Worm (Caenorhabditis elegans) whole organism, L2 larva: ENCODE data around the gene M163.22.

Experiments used
- C34F6.9 ChIP-seq: fragments of 150-350 bp; optimal IDR thresholded peaks from 2 replicates; lab custom pipeline; 2014; ENCODE audit warnings: missing biosample characterization, missing genetic modification characterization
- F13H6.1 ChIP-seq: sonication (generic microtip); optimal IDR thresholded peaks from 2 replicates; lab custom pipeline; 2016; ENCODE audit warnings: missing genetic modification characterization, missing compliant biosample characterization
- Y55F3AM.14 ChIP-seq: fragments of 200-800 bp; sonication (Bioruptor generic); optimal IDR thresholded peaks from 2 replicates; lab custom pipeline; 2018; ENCODE audit warnings: mild to moderate bottlenecking, missing genetic modification characterization, missing compliant biosample characterization
- aly-2 ChIP-seq: fragments of 150-350 bp; optimal IDR thresholded peaks from 2 replicates; lab custom pipeline; 2014; ENCODE audit warnings: missing biosample characterization, missing genetic modification characterization
- ama-1 ChIP-seq: fragments of 150-350 bp; optimal IDR thresholded peaks from 2 replicates; lab custom pipeline; 2018; ENCODE audit warnings: inconsistent platforms
- blmp-1 ChIP-seq: sonication (generic microtip); optimal IDR thresholded peaks from 2 replicates; lab custom pipeline; 2017; ENCODE audit warnings: missing genetic modification characterization, mild to moderate bottlenecking, missing compliant biosample characterization, antibody characterized with exemption, moderate library complexity; ENCODE audit not compliant: insufficient read depth
- ceh-16 ChIP-seq: fragments of 150-350 bp; optimal IDR thresholded peaks from 2 replicates; lab custom pipeline; 2014; ENCODE audit warnings: missing biosample characterization, missing genetic modification characterization
- crh-2 ChIP-seq: sonication (generic microtip); optimal IDR thresholded peaks from 2 replicates; lab custom pipeline; 2017; ENCODE audit warnings: missing biosample characterization, missing genetic modification characterization
- egl-27 ChIP-seq: sonication (generic microtip); optimal IDR thresholded peaks from 3 replicates; lab custom pipeline; 2017; ENCODE audit warnings: missing biosample characterization, missing genetic modification reagents, missing genetic modification characterization
- elt-1 ChIP-seq: fragments of 150-350 bp; optimal IDR thresholded peaks from 2 replicates; lab custom pipeline; 2014; ENCODE audit warnings: missing biosample characterization, missing genetic modification characterization
- fos-1 ChIP-seq: fragments of 150-350 bp; optimal IDR thresholded peaks from 2 replicates; lab custom pipeline; 2014; ENCODE audit warnings: missing biosample characterization, missing genetic modification characterization
- gmeb-1 ChIP-seq: fragments of 150-350 bp; optimal IDR thresholded peaks from 2 replicates; lab custom pipeline; 2014; ENCODE audit warnings: missing biosample characterization, missing genetic modification characterization
- lin-39 ChIP-seq: fragments of 150-350 bp; optimal IDR thresholded peaks from 2 replicates; lab custom pipeline; 2014; ENCODE audit warnings: missing biosample characterization, missing genetic modification reagents, missing genetic modification characterization
- lsy-2 ChIP-seq, 2 experiments: fragments of 150-350 bp in 1 of 2; sonication (generic microtip) in 1 of 2; optimal IDR thresholded peaks; 2 replicates each; lab custom pipeline; 2014 to 2017; ENCODE audit warnings: missing biosample characterization in 2 of 2, missing genetic modification characterization in 2 of 2
- mab-5 ChIP-seq: fragments of 150-350 bp; optimal IDR thresholded peaks from 2 replicates; lab custom pipeline; 2014; ENCODE audit warnings: missing biosample characterization, missing genetic modification characterization
- mdl-1 ChIP-seq, 2 experiments: fragments of 150-350 bp in 1 of 2; sonication (generic microtip) in 1 of 2; optimal IDR thresholded peaks; 2 replicates each; lab custom pipeline; 2017; ENCODE audit warnings: missing biosample characterization in 2 of 2, missing genetic modification characterization in 2 of 2
- nhr-12 ChIP-seq: fragments of 150-350 bp; optimal IDR thresholded peaks from 2 replicates; lab custom pipeline; 2014; ENCODE audit warnings: missing biosample characterization, missing genetic modification characterization
- nhr-129 ChIP-seq: fragments of 150-350 bp; optimal IDR thresholded peaks from 2 replicates; lab custom pipeline; 2014; ENCODE audit warnings: missing biosample characterization, missing genetic modification characterization
- nhr-21 ChIP-seq: fragments of 150-350 bp; optimal IDR thresholded peaks from 2 replicates; lab custom pipeline; 2014; ENCODE audit warnings: missing biosample characterization, missing genetic modification characterization
- nhr-25 ChIP-seq: fragments of 150-350 bp; sonication (generic microtip); optimal IDR thresholded peaks from 3 replicates; lab custom pipeline; 2014; ENCODE audit warnings: missing biosample characterization, missing genetic modification characterization
- peb-1 ChIP-seq: fragments of 150-350 bp; optimal IDR thresholded peaks from 2 replicates; lab custom pipeline; 2014; ENCODE audit warnings: missing biosample characterization, missing genetic modification characterization
- sem-4 ChIP-seq: fragments of 150-350 bp; optimal IDR thresholded peaks from 2 replicates; lab custom pipeline; 2014; ENCODE audit warnings: missing biosample characterization, missing genetic modification reagents, missing genetic modification characterization
- sma-3 ChIP-seq: sonication (generic microtip); optimal IDR thresholded peaks from 2 replicates; lab custom pipeline; 2016; ENCODE audit warnings: missing genetic modification reagents, missing genetic modification characterization, missing compliant biosample characterization
- sma-9 ChIP-seq, 2 experiments: fragments of 150-350 bp in 1 of 2; sonication (generic microtip) in 1 of 2; optimal IDR thresholded peaks; 2 replicates each; lab custom pipeline; 2014 to 2016; ENCODE audit warnings: missing genetic modification characterization in 2 of 2, mild to moderate bottlenecking in 1 of 2, missing biosample characterization in 1 of 2, missing compliant biosample characterization in 1 of 2, missing genetic modification reagents in 1 of 2, moderate library complexity in 1 of 2
- snpc-4 ChIP-seq: fragments of 150-350 bp; optimal IDR thresholded peaks from 2 replicates; lab custom pipeline; 2014; ENCODE audit warnings: missing biosample characterization, missing genetic modification characterization
- unc-55 ChIP-seq: fragments of 150-350 bp; sonication (generic microtip); optimal IDR thresholded peaks from 3 replicates; lab custom pipeline; 2014; ENCODE audit warnings: missing biosample characterization, missing genetic modification reagents, missing genetic modification characterization
- unc-62 ChIP-seq: fragments of 150-350 bp; optimal IDR thresholded peaks from 2 replicates; lab custom pipeline; 2014; ENCODE audit warnings: missing biosample characterization, missing genetic modification reagents, missing genetic modification characterization
- ztf-11 ChIP-seq: sonication (generic microtip); optimal IDR thresholded peaks from 2 replicates; lab custom pipeline; 2017; ENCODE audit warnings: missing biosample characterization, missing genetic modification characterization
- ztf-4 ChIP-seq: fragments of 150-350 bp; optimal IDR thresholded peaks from 2 replicates; lab custom pipeline; 2014; ENCODE audit warnings: missing biosample characterization, missing genetic modification characterization

Gene M163.22

DNA sequence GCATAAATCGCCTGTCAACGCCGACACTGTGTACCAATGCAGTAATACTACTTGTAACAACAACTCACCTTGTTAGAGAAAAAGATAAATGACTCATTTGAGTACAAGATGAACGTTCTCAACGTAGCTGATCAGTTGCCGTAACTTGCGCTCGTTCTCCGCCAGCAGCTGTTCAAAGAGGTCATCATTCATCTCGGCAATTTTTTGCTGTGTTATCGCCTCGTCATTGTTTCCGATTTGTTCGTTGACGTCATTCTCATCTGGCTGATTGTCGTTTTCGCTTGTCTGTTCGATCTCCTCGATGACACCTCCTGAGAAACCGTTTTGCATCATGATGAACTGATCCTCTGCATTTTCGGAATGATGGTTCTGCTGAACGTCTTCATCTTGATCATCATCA is 37.6 kb downstream of the M163.22 start:
- TF ChIP-seq mab-5 = peak; percentile 23
- TF ChIP-seq sma-3 (GFP tag; lab: Kevin White, UChicago) = peak; percentile 63
- TF ChIP-seq ztf-11 (tag; lab: Kevin White, UChicago) = no peak
- TF ChIP-seq mdl-1 (tag; optimal IDR thresholded peaks at IDR 0.05; lab: Kevin White, UChicago) = no peak
- TF ChIP-seq ceh-16 (tag; lab: Kevin White, UChicago) = no peak
- peak; percentile 33 for TF ChIP-seq nhr-25 (tag; lab: Kevin White, UChicago)
- TF ChIP-seq nhr-21 (tag; lab: Kevin White, UChicago) = peak; percentile 63
- TF ChIP-seq nhr-12 (tag; lab: Kevin White, UChicago) = no peak
- TF ChIP-seq nhr-129 (tag; lab: Kevin White, UChicago) = peak; percentile 52
- TF ChIP-seq sma-9 (GFP tag; optimal IDR thresholded peaks at IDR 0.05; lab: Kevin White, UChicago) = peak; percentile 90
- no peak for TF ChIP-seq sma-9 (tag; optimal IDR thresholded peaks at IDR 0.05; lab: Kevin White, UChicago)
- peak; percentile 20 for TF ChIP-seq fos-1
- TF ChIP-seq C34F6.9 (tag; lab: Kevin White, UChicago) = peak; percentile 10
- peak; percentile 75 for TF ChIP-seq sem-4 (tag; lab: Kevin White, UChicago)
- TF ChIP-seq F13H6.1 (tag; lab: Kevin White, UChicago) = peak; percentile 69
- peak in 1 of 2 experiments; percentile 44 for TF ChIP-seq lsy-2 (tag; optimal IDR thresholded peaks at IDR 0.05; lab: Kevin White, UChicago)
- no peak for TF ChIP-seq unc-55 (GFP tag; lab: Kevin White, UChicago)
- peak; percentile 4 for TF ChIP-seq blmp-1 (tag; lab: Kevin White, UChicago)
- no peak for TF ChIP-seq Y55F3AM.14

DNA sequence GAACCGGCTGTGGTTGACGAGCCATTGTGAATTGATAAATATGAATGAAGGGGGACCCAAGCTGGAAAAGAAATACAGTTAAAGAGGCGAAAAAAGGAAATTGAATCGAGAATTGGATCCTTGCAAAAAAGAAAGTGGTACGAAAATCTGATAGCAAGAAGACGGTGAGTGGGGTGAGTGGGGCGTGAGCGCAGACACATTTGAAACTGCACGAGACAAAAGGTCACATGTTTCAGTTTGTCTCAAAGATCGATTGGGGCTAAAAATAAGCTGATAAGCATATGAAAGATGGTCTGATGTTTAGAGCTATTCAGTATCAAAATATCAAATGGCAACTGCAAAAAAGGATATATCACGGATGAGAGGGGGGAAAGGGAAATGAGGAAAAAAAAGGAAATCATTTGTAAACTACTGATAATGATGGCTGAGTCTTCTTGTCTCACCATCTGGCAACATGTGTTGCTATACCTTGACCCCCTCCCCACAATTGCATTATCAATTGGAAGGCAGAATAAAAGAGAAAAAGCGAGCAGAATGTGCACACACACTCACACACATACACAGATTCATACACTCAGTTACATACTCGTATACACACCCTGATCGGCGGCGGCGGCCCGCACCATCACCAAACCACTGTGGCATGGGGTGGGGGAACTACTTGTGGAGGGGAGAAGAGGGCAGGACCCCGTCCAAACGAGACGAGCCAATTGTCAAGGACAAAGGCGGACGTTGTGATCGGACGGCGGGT is 38.3 kb downstream of the M163.22 start, which contains the start of gene M163.1:
Gene M163.1 (minus strand): TSS at position 25 of the 751 bp plus-strand sequence.
- peak; percentile 39 for TF ChIP-seq fos-1
- peak; percentile 71 for TF ChIP-seq ceh-16 (tag; lab: Kevin White, UChicago)
- TF ChIP-seq snpc-4 (tag; lab: Kevin White, UChicago) = no peak
- TF ChIP-seq F13H6.1 (tag; lab: Kevin White, UChicago) = peak; percentile 27
- no peak for TF ChIP-seq unc-62 (GFP tag; lab: Kevin White, UChicago)
- TF ChIP-seq sma-9 (GFP tag; optimal IDR thresholded peaks at IDR 0.05; lab: Kevin White, UChicago) = peak; percentile 6
- TF ChIP-seq sma-9 (tag; optimal IDR thresholded peaks at IDR 0.05; lab: Kevin White, UChicago) = no peak
- no peak for TF ChIP-seq elt-1 (tag; lab: Kevin White, UChicago)

DNA sequence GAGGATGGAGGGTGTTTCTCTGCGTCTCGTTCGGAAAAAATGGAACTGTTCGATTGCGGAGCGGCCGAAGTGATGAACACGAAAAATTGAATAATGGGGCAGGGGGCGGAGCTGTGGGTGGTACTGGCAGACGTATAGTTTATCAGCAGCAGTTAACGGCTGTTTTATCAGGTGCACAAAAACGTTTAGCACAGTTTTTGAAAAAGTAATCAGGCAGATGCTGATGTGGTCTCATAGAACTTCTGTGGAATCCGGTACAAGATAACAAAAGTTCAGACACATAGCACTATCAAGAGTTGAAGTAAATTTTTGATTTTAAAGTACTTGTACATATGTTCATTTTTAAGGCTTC is 38.8 kb downstream of the M163.22 start:
- no peak for TF ChIP-seq mab-5
- TF ChIP-seq aly-2 (tag; lab: Kevin White, UChicago) = no peak
- peak; percentile 13 for TF ChIP-seq fos-1
- TF ChIP-seq ama-1 (lab: Kevin White, UChicago) = no peak
- no peak for TF ChIP-seq lsy-2 (tag; optimal IDR thresholded peaks at IDR 0.05; lab: Kevin White, UChicago)
- TF ChIP-seq Y55F3AM.14 = peak; percentile 11
- no peak for TF ChIP-seq ztf-4 (tag; lab: Kevin White, UChicago)
- TF ChIP-seq sma-9 (GFP tag; optimal IDR thresholded peaks at IDR 0.05; lab: Kevin White, UChicago) = peak; percentile 60
- no peak for TF ChIP-seq sma-9 (tag; optimal IDR thresholded peaks at IDR 0.05; lab: Kevin White, UChicago)

DNA sequence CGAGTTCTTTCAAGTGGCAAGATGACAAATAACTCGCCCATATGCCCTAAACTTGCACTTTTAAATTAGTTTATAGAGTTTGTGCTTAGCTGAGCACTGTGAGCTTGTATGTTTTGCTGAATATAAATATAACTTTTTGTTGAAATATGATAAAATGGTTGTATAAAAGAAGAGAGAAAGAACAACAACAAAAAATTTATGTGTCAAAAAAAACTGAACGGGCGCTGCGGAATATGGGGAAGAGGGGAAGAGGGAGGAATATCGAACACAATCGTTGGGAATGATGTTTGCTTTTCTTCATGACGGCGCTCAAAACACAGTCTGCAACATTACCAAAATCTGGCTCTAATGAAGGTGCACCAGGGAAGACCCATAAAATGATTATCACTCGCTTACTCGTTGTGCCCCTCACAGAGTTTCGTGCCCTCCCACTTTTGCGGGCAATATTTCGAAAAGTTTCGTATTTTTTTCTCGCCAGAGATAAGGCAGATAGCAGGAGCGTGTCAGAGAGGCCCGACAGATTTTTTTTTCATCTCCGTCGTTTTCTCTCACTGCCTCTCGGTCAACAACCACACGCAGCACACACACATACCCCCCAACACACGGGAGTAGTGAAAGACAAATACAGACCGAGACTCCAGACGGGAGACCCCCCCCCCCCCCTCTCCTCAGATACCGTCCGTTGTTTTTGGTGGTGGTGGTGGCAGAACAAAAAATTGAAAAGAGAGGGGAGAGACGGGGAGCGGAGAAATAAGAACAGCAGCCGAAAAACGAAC is 40.1 kb downstream of the M163.22 start:
- TF ChIP-seq nhr-129 (tag; lab: Kevin White, UChicago) (peak; percentile 66), aly-2 (tag; lab: Kevin White, UChicago) (no peak), sma-9 (GFP tag; optimal IDR thresholded peaks at IDR 0.05; lab: Kevin White, UChicago) (peak; percentile 83), sma-9 (tag; optimal IDR thresholded peaks at IDR 0.05; lab: Kevin White, UChicago) (peak; percentile 5), sma-3 (GFP tag; lab: Kevin White, UChicago) (peak; percentile 24), F13H6.1 (tag; lab: Kevin White, UChicago) (peak; percentile 84), gmeb-1 (tag; lab: Kevin White, UChicago) (peak; percentile 51), crh-2 (tag; lab: Kevin White, UChicago) (peak; percentile 20), fos-1 (peak; percentile 92), nhr-25 (tag; lab: Kevin White, UChicago) (peak; percentile 62), lsy-2 (tag; optimal IDR thresholded peaks at IDR 0.05; lab: Kevin White, UChicago) (peak in 1 of 2 experiments; percentile 30), peb-1 (no peak), C34F6.9 (tag; lab: Kevin White, UChicago) (peak; percentile 61), egl-27 (tag; lab: Kevin White, UChicago) (peak; percentile 43), blmp-1 (tag; lab: Kevin White, UChicago) (peak; percentile 44), lin-39 (tag; lab: Kevin White, UChicago) (no peak)
